Worm (Caenorhabditis elegans) whole organism, L1 larva: ENCODE measurements around the gene srh-301.

ENCODE experiments used
- C16A3.4 ChIP-seq: fragments of 150-350 bp; optimal IDR thresholded peaks from 2 replicates; lab custom pipeline; 2014; ENCODE audit warnings: missing biosample characterization, missing genetic modification characterization
- F16B12.6 ChIP-seq: fragments of 150-350 bp; optimal IDR thresholded peaks from 2 replicates; lab custom pipeline; 2014; ENCODE audit warnings: missing biosample characterization, missing genetic modification characterization
- Y116A8C.19 ChIP-seq: sonication (generic microtip); optimal IDR thresholded peaks from 2 replicates; lab custom pipeline; 2016; ENCODE audit warnings: missing compliant biosample characterization, missing genetic modification characterization, borderline replicate concordance
- ama-1 ChIP-seq: fragments of 150-350 bp; optimal IDR thresholded peaks from 2 replicates; lab custom pipeline; 2014
- blmp-1 ChIP-seq: fragments of 150-350 bp; optimal IDR thresholded peaks from 2 replicates; lab custom pipeline; 2014; ENCODE audit warnings: missing biosample characterization, missing genetic modification characterization
- ceh-8 ChIP-seq: fragments of 200-800 bp; sonication (Bioruptor generic); optimal IDR thresholded peaks from 2 replicates; lab custom pipeline; 2018; ENCODE audit warnings: mild to moderate bottlenecking, missing genetic modification characterization, moderate library complexity, missing compliant biosample characterization
- ceh-82 ChIP-seq, 3 experiments: fragments of 150-350 bp in 1 of 3; sonication (generic microtip) in 2 of 3; optimal IDR thresholded peaks; 2 replicates each; lab custom pipeline; 2014 to 2017; ENCODE audit warnings: missing biosample characterization in 3 of 3, missing genetic modification characterization in 3 of 3
- ces-1 ChIP-seq: fragments of 150-350 bp; optimal IDR thresholded peaks from 2 replicates; lab custom pipeline; 2014; ENCODE audit warnings: missing biosample characterization, missing genetic modification reagents, missing genetic modification characterization
- efl-1 ChIP-seq, 4 experiments: fragments of 150-350 bp; optimal IDR thresholded peaks in 3 of 4; peaks in 1 of 4; 1 replicate in 1 of 4; 2 replicates in 3 of 4; lab custom pipeline; 2014; ENCODE audit warnings: missing biosample characterization in 2 of 4, missing genetic modification characterization in 2 of 4, missing genetic modification reagents in 2 of 4
- egl-13 ChIP-seq: sonication (generic microtip); optimal IDR thresholded peaks from 2 replicates; lab custom pipeline; 2016; ENCODE audit warnings: missing genotype, missing genetic modification reagents, missing genetic modification characterization, missing compliant biosample characterization
- elt-2 ChIP-seq: sonication (generic microtip); optimal IDR thresholded peaks from 2 replicates; lab custom pipeline; 2016; ENCODE audit warnings: missing genetic modification characterization, mild to moderate bottlenecking, inconsistent platforms, missing compliant biosample characterization, missing genetic modification reagents
- elt-3 ChIP-seq, 6 experiments: fragments of 150-350 bp in 1 of 6; sonication (generic microtip); optimal IDR thresholded peaks; 2 replicates each; lab custom pipeline; 2017 to 2018; ENCODE audit warnings: missing biosample characterization in 6 of 6, missing genetic modification characterization in 6 of 6, inconsistent platforms in 1 of 6
- fkh-4 ChIP-seq: sonication (generic microtip); optimal IDR thresholded peaks from 2 replicates; lab custom pipeline; 2016; ENCODE audit warnings: missing compliant biosample characterization, missing genetic modification characterization, borderline replicate concordance
- grh-1 ChIP-seq: fragments of 200-800 bp; sonication (Bioruptor generic); IDR thresholded peaks from 2 replicates; pipeline ENCODE4 v1.3.6; 2022; ENCODE audit warnings: missing genetic modification reagents, missing genetic modification characterization, missing compliant biosample characterization
- hlh-4 ChIP-seq: sonication (generic microtip); optimal IDR thresholded peaks from 2 replicates; lab custom pipeline; 2016; ENCODE audit warnings: mild to moderate bottlenecking, missing genetic modification characterization, missing compliant biosample characterization
- hpl-2 ChIP-seq: fragments of 150-350 bp; optimal IDR thresholded peaks from 2 replicates; lab custom pipeline; 2014; ENCODE audit warnings: missing biosample characterization, missing genetic modification reagents, missing genetic modification characterization
- irx-1 ChIP-seq: sonication (generic microtip); optimal IDR thresholded peaks from 2 replicates; lab custom pipeline; 2016; ENCODE audit warnings: missing genetic modification characterization, missing compliant biosample characterization
- lin-13 ChIP-seq: fragments of 150-350 bp; optimal IDR thresholded peaks from 2 replicates; lab custom pipeline; 2014; ENCODE audit warnings: missing biosample characterization, missing genetic modification reagents, missing genetic modification characterization
- lin-15B ChIP-seq: fragments of 150-350 bp; sonication (generic microtip); optimal IDR thresholded peaks from 3 replicates; lab custom pipeline; 2014; ENCODE audit warnings: missing biosample characterization, missing genetic modification characterization
- lin-35 ChIP-seq, 2 experiments: fragments of 150-350 bp; optimal IDR thresholded peaks; 2 replicates each; lab custom pipeline; 2014; ENCODE audit warnings: missing biosample characterization in 2 of 2, missing genetic modification characterization in 2 of 2, missing genetic modification reagents in 2 of 2
- lir-3 ChIP-seq: sonication (generic microtip); optimal IDR thresholded peaks from 2 replicates; lab custom pipeline; 2016; ENCODE audit warnings: mild to moderate bottlenecking, missing genetic modification characterization, moderate library complexity, missing compliant biosample characterization; ENCODE audit not compliant: poor library complexity
- lsy-2 ChIP-seq, 2 experiments: fragments of 150-350 bp; optimal IDR thresholded peaks; 2 replicates each; lab custom pipeline; 2014; ENCODE audit warnings: missing biosample characterization in 2 of 2, missing genetic modification characterization in 2 of 2
- mab-9 ChIP-seq: fragments of 200-800 bp; sonication (Bioruptor generic); IDR thresholded peaks from 2 replicates; pipeline ENCODE4 v1.3.6; 2022; ENCODE audit warnings: missing genetic modification reagents, missing genetic modification characterization, missing compliant biosample characterization
- mdl-1 ChIP-seq, 2 experiments: fragments of 150-350 bp; optimal IDR thresholded peaks; 2 replicates each; lab custom pipeline; 2014 to 2017; ENCODE audit warnings: missing biosample characterization in 2 of 2, missing genetic modification characterization in 2 of 2, inconsistent platforms in 1 of 2
- mep-1 ChIP-seq: fragments of 150-350 bp; optimal IDR thresholded peaks from 2 replicates; lab custom pipeline; 2014; ENCODE audit warnings: missing biosample characterization, missing genetic modification characterization
- nhr-11 ChIP-seq: fragments of 150-350 bp; optimal IDR thresholded peaks from 2 replicates; lab custom pipeline; 2014; ENCODE audit warnings: missing biosample characterization, missing genetic modification characterization
- nhr-47 ChIP-seq: sonication (generic microtip); optimal IDR thresholded peaks from 2 replicates; lab custom pipeline; 2016; ENCODE audit warnings: mild to moderate bottlenecking, missing genetic modification characterization, moderate library complexity, missing compliant biosample characterization
- nhr-84 ChIP-seq: sonication (generic microtip); optimal IDR thresholded peaks from 2 replicates; lab custom pipeline; 2017; ENCODE audit warnings: missing biosample characterization, missing genetic modification characterization
- nhr-85 ChIP-seq: sonication (generic microtip); peaks from one replicate; lab custom pipeline; 2016; ENCODE audit warnings: missing genetic modification characterization, inconsistent platforms, missing compliant biosample characterization
- nhr-90 ChIP-seq: sonication (generic microtip); optimal IDR thresholded peaks from 2 replicates; lab custom pipeline; 2016; ENCODE audit warnings: mild to moderate bottlenecking, missing genetic modification characterization, missing compliant biosample characterization; ENCODE audit not compliant: poor library complexity
- pax-3 ChIP-seq: fragments of 200-800 bp; sonication (Bioruptor generic); optimal IDR thresholded peaks from 2 replicates; lab custom pipeline; 2018; ENCODE audit warnings: mild to moderate bottlenecking, missing genetic modification characterization, moderate library complexity, missing compliant biosample characterization
- skn-1 ChIP-seq: fragments of 150-350 bp; optimal IDR thresholded peaks from 2 replicates; lab custom pipeline; 2014; ENCODE audit warnings: missing biosample characterization, missing genetic modification characterization
- snpc-4 ChIP-seq: fragments of 150-350 bp; optimal IDR thresholded peaks from 2 replicates; lab custom pipeline; 2014; ENCODE audit warnings: missing biosample characterization, missing genetic modification characterization
- sup-37 ChIP-seq: fragments of 200-800 bp; sonication (Bioruptor generic); optimal IDR thresholded peaks from 2 replicates; lab custom pipeline; 2018; ENCODE audit warnings: mild to moderate bottlenecking, missing genetic modification characterization, missing compliant biosample characterization
- swsn-7 ChIP-seq: sonication (generic microtip); optimal IDR thresholded peaks from 2 replicates; lab custom pipeline; 2016; ENCODE audit warnings: missing genetic modification characterization, missing compliant biosample characterization
- tbx-2 ChIP-seq: sonication (generic microtip); optimal IDR thresholded peaks from 2 replicates; lab custom pipeline; 2016; ENCODE audit warnings: missing genetic modification characterization, missing compliant biosample characterization
- unc-30 ChIP-seq: sonication (generic microtip); optimal IDR thresholded peaks from 2 replicates; lab custom pipeline; 2017; ENCODE audit warnings: missing biosample characterization, missing genetic modification characterization
- unc-62 ChIP-seq: fragments of 150-350 bp; optimal IDR thresholded peaks from 2 replicates; lab custom pipeline; 2014; ENCODE audit warnings: missing biosample characterization, missing genetic modification reagents, missing genetic modification characterization
- zip-4 ChIP-seq: fragments of 200-800 bp; sonication (Bioruptor generic); optimal IDR thresholded peaks from 2 replicates; lab custom pipeline; 2018; ENCODE audit warnings: mild to moderate bottlenecking, missing genetic modification characterization, moderate library complexity, missing compliant biosample characterization

The srh-301 gene

ce11 chrV:17824610-17825009 is at the start of gene srh-301:
Gene srh-301 (plus strand): TSS chrV:17824910.
- no peak for TF ChIP-seq ama-1 (lab: Kevin White, UChicago)
- no peak for TF ChIP-seq lin-15B
- no peak for TF ChIP-seq mep-1 (tag; lab: Kevin White, UChicago)
- TF ChIP-seq irx-1 (tag; lab: Kevin White, UChicago), result no peak
- no peak for TF ChIP-seq mab-9 (GFP tag; lab: Robert Waterston, UW)
- TF ChIP-seq Y116A8C.19 (tag; lab: Kevin White, UChicago), result no peak
- no peak for TF ChIP-seq fkh-4 (tag; lab: Kevin White, UChicago)
- TF ChIP-seq ces-1, result no peak
- TF ChIP-seq F16B12.6 (tag; lab: Kevin White, UChicago), result no peak
- TF ChIP-seq lin-13 (GFP tag; lab: Kevin White, UChicago), result no peak
- no peak for TF ChIP-seq grh-1 (GFP tag; lab: Robert Waterston, UW)
- no peak for TF ChIP-seq nhr-85 (tag; lab: Kevin White, UChicago)
- TF ChIP-seq nhr-47, result no peak
- TF ChIP-seq nhr-90 (tag; lab: Kevin White, UChicago), result no peak
- no peak for TF ChIP-seq ceh-82 (tag; optimal IDR thresholded peaks at IDR 0.05; lab: Kevin White, UChicago)
- TF ChIP-seq swsn-7 (tag; lab: Kevin White, UChicago), result no peak
- TF ChIP-seq hpl-2 (GFP tag; lab: Kevin White, UChicago), result no peak
- TF ChIP-seq, all 84 proteins: peak for 0

DNA sequence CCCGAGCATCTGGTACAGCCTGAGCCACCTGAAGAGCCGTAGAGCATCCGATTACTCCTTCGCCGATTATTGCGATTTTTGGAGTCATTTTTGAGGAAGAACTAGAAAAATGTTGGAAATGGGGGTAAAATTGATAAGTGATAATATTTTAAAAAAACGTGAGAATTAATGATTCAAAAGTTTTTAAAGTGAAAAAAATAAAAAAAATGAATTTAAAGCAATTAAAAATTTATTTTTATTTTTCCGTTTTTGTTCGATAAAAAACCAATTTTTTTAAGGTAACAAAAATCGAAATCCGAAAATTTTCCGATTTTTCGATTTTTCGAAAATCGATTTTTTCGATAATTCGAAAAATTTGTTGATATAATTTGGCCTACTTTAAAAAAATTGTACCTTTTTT is 47.6 kb upstream of the srh-301 start, which contains the start of gene ddo-1:
ddo-1 (minus strand) TSS at position 101 of the 400 bp plus-strand sequence.
- TF ChIP-seq snpc-4 (tag; lab: Kevin White, UChicago) (no peak), ceh-8 (no peak), ces-1 (no peak), C16A3.4 (tag; lab: Kevin White, UChicago) (no peak), egl-13 (no peak), hlh-4 (tag; lab: Kevin White, UChicago) (no peak), lin-35 (GFP tag; optimal IDR thresholded peaks at IDR 0.05; lab: Kevin White, UChicago) (no peak), hpl-2 (GFP tag; lab: Kevin White, UChicago) (no peak), tbx-2 (tag; lab: Kevin White, UChicago) (no peak), zip-4 (no peak)

DNA sequence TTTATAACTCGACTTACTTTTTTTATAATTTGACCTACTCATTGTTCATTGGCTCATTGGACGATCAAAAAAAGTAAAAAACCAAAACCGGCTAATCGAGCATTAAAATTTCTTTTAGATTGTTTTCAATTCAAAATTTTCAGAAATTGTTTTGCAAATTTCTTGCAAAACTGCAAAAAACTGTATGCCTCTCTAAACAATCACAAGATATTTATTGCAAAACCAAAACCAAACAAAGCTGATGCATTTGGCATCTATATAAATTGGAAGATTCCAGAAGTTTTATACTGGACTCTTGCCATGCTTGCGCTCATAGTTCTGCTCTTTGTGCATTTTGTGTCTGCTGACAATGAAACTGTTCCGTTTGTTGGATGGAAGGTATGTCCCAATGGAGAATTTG is 47.1 kb upstream of the srh-301 start, which contains the start of gene C47A10.12:
C47A10.12 (plus strand) TSS at position 301 of the 400 bp plus-strand sequence.
- no peak for TF ChIP-seq unc-62
- no peak for TF ChIP-seq lsy-2 (tag; optimal IDR thresholded peaks at IDR 0.05; lab: Kevin White, UChicago)
- no peak for TF ChIP-seq irx-1 (tag; lab: Kevin White, UChicago)
- no peak for TF ChIP-seq zip-4
- TF ChIP-seq skn-1 (tag; lab: Kevin White, UChicago), result no peak
- no peak for TF ChIP-seq lir-3 (tag; lab: Kevin White, UChicago)
- TF ChIP-seq unc-30, result no peak
- TF ChIP-seq pax-3 (tag; lab: Kevin White, UChicago), result no peak
- no peak for TF ChIP-seq C16A3.4 (tag; lab: Kevin White, UChicago)
- TF ChIP-seq mab-9 (GFP tag; lab: Robert Waterston, UW), result no peak
- no peak for TF ChIP-seq sup-37 (GFP tag; lab: Kevin White, UChicago)
- TF ChIP-seq mdl-1 (tag; optimal IDR thresholded peaks at IDR 0.05; lab: Kevin White, UChicago), result no peak
- no peak for TF ChIP-seq nhr-84
- TF ChIP-seq nhr-47, result no peak
- TF ChIP-seq elt-3 (tag; optimal IDR thresholded peaks at IDR 0.05; lab: Kevin White, UChicago), result no peak
- TF ChIP-seq ceh-8, result no peak

ce11 chrV:17780285-17780684 is 44.4 kb upstream of the srh-301 start:
- TF ChIP-seq efl-1 (optimal IDR thresholded peaks at IDR 0.05; lab: Kevin White, UChicago) (no peak), efl-1 (GFP tag; optimal IDR thresholded peaks at IDR 0.05 in 1 of 2; lab: Kevin White, UChicago) (peak in 1 of 2 experiments; percentile 11), lin-35 (GFP tag; optimal IDR thresholded peaks at IDR 0.05; lab: Kevin White, UChicago) (peak in 1 of 2 experiments; percentile 25), elt-2 (tag; lab: Kevin White, UChicago) (peak; percentile 17), blmp-1 (tag; lab: Kevin White, UChicago) (peak; percentile 40), mep-1 (tag; lab: Kevin White, UChicago) (no peak), nhr-11 (no peak)
